Worm (Caenorhabditis elegans): ENCODE results near the gene acr-17.

DNA sequence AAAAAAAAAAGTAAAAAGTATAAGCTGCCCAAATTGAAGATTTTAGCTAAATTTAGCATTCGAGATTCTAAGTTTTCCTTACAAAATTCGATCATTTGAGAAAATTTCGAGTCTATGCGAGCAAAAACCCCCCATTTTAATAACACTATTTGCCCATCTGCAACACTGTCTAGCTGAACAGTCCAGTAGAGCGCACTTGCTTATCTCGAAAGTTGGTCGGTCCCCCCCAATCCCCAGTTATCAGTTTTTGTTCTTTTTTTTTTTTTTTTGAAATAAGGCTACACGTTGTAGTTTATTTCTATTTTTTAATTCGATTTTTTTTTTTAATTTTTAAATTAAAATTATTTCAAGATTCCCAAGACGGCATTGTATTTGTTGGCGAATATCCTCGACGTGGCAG is 49.2 kb downstream of the acr-17 start:
- TF ChIP-seq him-1 (tag; optimal IDR thresholded peaks at IDR 0.05) (no peak), W03F9.2 (tag; optimal IDR thresholded peaks at IDR 0.05) (peak; percentile 2), dao-5 (tag; optimal IDR thresholded peaks at IDR 0.05) (no peak)

Data from whole organism, L4/young adult.